Worm (Caenorhabditis elegans): ENCODE data around the gene ncx-7.
"Not testable (repeated sequence)": the region's sequence is repeated elsewhere in the genome, so short reads cannot be mapped to it uniquely, and the experiment has no call there.

DNA sequence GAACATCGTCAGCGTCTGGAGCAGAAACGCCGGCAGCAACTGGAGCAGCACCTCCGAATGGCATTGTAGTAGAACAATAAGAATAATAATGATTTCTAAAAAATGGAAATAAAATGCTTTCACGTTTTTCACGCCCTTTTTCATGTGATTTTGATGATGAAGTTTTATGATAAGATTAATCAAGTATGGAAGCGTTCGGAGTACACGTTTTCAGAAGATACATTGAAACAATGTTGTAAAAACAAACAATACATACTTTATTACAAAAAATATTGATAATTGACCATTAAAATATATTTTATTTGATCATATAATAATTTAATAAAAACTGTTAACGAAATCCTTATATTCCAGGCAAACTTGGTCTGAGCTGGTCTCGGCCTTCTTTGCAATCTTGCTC lies 38.9 kb downstream of the ncx-7 start, which contains the start of gene C07A9.13:
- TF ChIP-seq unc-62 (GFP tag; optimal IDR thresholded peaks at IDR 0.05); mdl-1 (tag; optimal IDR thresholded peaks at IDR 0.05); nhr-11 (tag; optimal IDR thresholded peaks at IDR 0.05); nhr-237 (tag; optimal IDR thresholded peaks at IDR 0.05); mep-1 (tag; optimal IDR thresholded peaks at IDR 0.05); grh-1 (GFP tag; IDR thresholded peaks at IDR 0.05); fos-1 (tag; optimal IDR thresholded peaks at IDR 0.05); ceh-88 (GFP tag; IDR thresholded peaks at IDR 0.05); nhr-90 (tag; optimal IDR thresholded peaks at IDR 0.05; ENCODE audit: poor library complexity); ceh-82 (tag; optimal IDR thresholded peaks at IDR 0.05); ama-1 (optimal IDR thresholded peaks at IDR 0.05); jun-1 (tag; optimal IDR thresholded peaks at IDR 0.05); ceh-63 (GFP tag; optimal IDR thresholded peaks at IDR 0.05); hlh-17 (GFP tag; optimal IDR thresholded peaks at IDR 0.05; ENCODE audit: borderline replicate concordance): not testable (repeated sequence)
